Worm (Caenorhabditis elegans) whole organism, midembryonic: ENCODE results near the gene mls-1.

ENCODE experiments used
- cog-1 ChIP-seq: sonication (generic microtip); optimal IDR thresholded peaks from 2 replicates; lab custom pipeline; 2016; ENCODE audit warnings: missing genetic modification characterization, missing compliant biosample characterization
- flt-1 ChIP-seq: fragments of 200-800 bp; sonication (Bioruptor generic); IDR thresholded peaks from 2 replicates; pipeline ENCODE4 v1.3.6; 2022; ENCODE audit warnings: missing genetic modification characterization, missing compliant biosample characterization
- med-1 ChIP-seq: sonication (generic microtip); optimal IDR thresholded peaks from 2 replicates; lab custom pipeline; 2017; ENCODE audit warnings: missing genetic modification characterization, mild to moderate bottlenecking, missing compliant biosample characterization, antibody characterized with exemption, missing genetic modification reagents; ENCODE audit not compliant: insufficient read depth
- ref-1 ChIP-seq: fragments of 200-800 bp; sonication (Bioruptor generic); conservative IDR thresholded peaks from 2 replicates; pipeline ENCODE4 v1.3.6; 2022; ENCODE audit warnings: missing genetic modification reagents, missing genetic modification characterization, missing compliant biosample characterization
- tab-1 ChIP-seq: fragments of 200-800 bp; sonication (Bioruptor generic); IDR thresholded peaks from 2 replicates; pipeline ENCODE4 v1.3.6; 2022; ENCODE audit warnings: missing genetic modification characterization, missing compliant biosample characterization
- ztf-23 ChIP-seq: fragments of 200-800 bp; sonication (Bioruptor generic); IDR thresholded peaks from 2 replicates; pipeline ENCODE4 v1.3.6; 2022; ENCODE audit warnings: missing genetic modification reagents, missing genetic modification characterization, missing compliant biosample characterization
- ztf-29 ChIP-seq: fragments of 200-800 bp; sonication (Bioruptor generic); IDR thresholded peaks from 2 replicates; pipeline ENCODE4 v1.3.6; 2022; ENCODE audit warnings: missing genetic modification reagents, missing genetic modification characterization, missing compliant biosample characterization

ce11 chrIII:7490061-7490460 lies 29.9 kb downstream of the mls-1 start:
- TF ChIP-seq med-1 (GFP tag; lab: Kevin White, UChicago) (no peak), flt-1 (no peak), tab-1 (GFP tag; lab: Robert Waterston, UW) (no peak), ztf-29 (GFP tag; lab: Robert Waterston, UW) (no peak), ztf-23 (GFP tag; lab: Robert Waterston, UW) (no peak), cog-1 (tag; lab: Kevin White, UChicago) (no peak), ref-1 (GFP tag; lab: Robert Waterston, UW) (no peak)
